Worm (Caenorhabditis elegans): ENCODE measurements around the gene daf-4.

Gene daf-4

ce11 chrIII:5588746-5589145 lies 36.2 kb upstream of the daf-4 start:
- TF ChIP-seq fkh-10 (GFP tag; optimal IDR thresholded peaks at IDR 0.05) (no peak), rnt-1 (tag; optimal IDR thresholded peaks at IDR 0.05) (no peak), hpl-2 (GFP tag; optimal IDR thresholded peaks at IDR 0.05) (no peak), aly-2 (tag; optimal IDR thresholded peaks at IDR 0.05) (peak; percentile 27), Y116A8C.19 (tag; optimal IDR thresholded peaks at IDR 0.05; ENCODE audit: borderline replicate concordance) (no peak)

ce11 chrIII:5591668-5592149 lies 33.2 kb upstream of the daf-4 start, which contains the start of the genes ddx-15 and ucr-1:
TSS of gene ddx-15 (minus strand) at chrIII:5591718.
TSS of gene ucr-1 (plus strand) at chrIII:5592135.
- TF ChIP-seq ceh-82 (tag; optimal IDR thresholded peaks at IDR 0.05) (peak; percentile 1 to 79 (median 37)), irx-1 (tag; optimal IDR thresholded peaks at IDR 0.05) (peak; percentile 42), lin-35 (GFP tag; optimal IDR thresholded peaks at IDR 0.05) (peak; percentile 82 to 85), snpc-4 (tag; optimal IDR thresholded peaks at IDR 0.05) (peak; percentile 32), efl-3 (GFP tag; optimal IDR thresholded peaks at IDR 0.05) (no peak), mep-1 (tag; optimal IDR thresholded peaks at IDR 0.05) (no peak), zag-1 (tag; optimal IDR thresholded peaks at IDR 0.05) (no peak), nhr-85 (tag) (peak; percentile 73), blmp-1 (tag; optimal IDR thresholded peaks at IDR 0.05) (no peak), nhr-77 (tag; optimal IDR thresholded peaks at IDR 0.05) (peak; percentile 51), tbx-2 (tag; optimal IDR thresholded peaks at IDR 0.05) (peak; percentile 55), nhr-90 (tag; optimal IDR thresholded peaks at IDR 0.05; ENCODE audit: poor library complexity) (peak; percentile 34), nhr-20 (tag; optimal IDR thresholded peaks at IDR 0.05) (peak; percentile 66), hpl-2 (GFP tag; optimal IDR thresholded peaks at IDR 0.05) (no peak), nhr-47 (tag; optimal IDR thresholded peaks at IDR 0.05) (peak; percentile 78), snu-23 (GFP tag; optimal IDR thresholded peaks at IDR 0.05) (peak; percentile 78), skn-1 (tag; optimal IDR thresholded peaks at IDR 0.05) (peak; percentile 39), lsy-2 (tag; optimal IDR thresholded peaks at IDR 0.05) (peak; percentile 85), egl-27 (tag; optimal IDR thresholded peaks at IDR 0.05) (no peak), unc-130 (tag; optimal IDR thresholded peaks at IDR 0.05) (peak; percentile 78), mdl-1 (tag; optimal IDR thresholded peaks at IDR 0.05) (peak in 1 of 2 experiments; percentile 46), elt-2 (tag; optimal IDR thresholded peaks at IDR 0.05) (peak; percentile 2), fkh-8 (tag; optimal IDR thresholded peaks at IDR 0.05) (peak; percentile 72), C16A3.4 (tag; optimal IDR thresholded peaks at IDR 0.05) (peak; percentile 67), fos-1 (tag; optimal IDR thresholded peaks at IDR 0.05) (peak; percentile 43), isw-1 (GFP tag; IDR thresholded peaks at IDR 0.05) (peak; percentile 76), lin-15B (tag; optimal IDR thresholded peaks at IDR 0.05) (peak; percentile 61), sptf-1 (tag; optimal IDR thresholded peaks at IDR 0.05) (no peak), unc-62 (GFP tag; optimal IDR thresholded peaks at IDR 0.05) (no peak), swsn-7 (tag; optimal IDR thresholded peaks at IDR 0.05) (peak; percentile 66), rnt-1 (tag; optimal IDR thresholded peaks at IDR 0.05) (peak; percentile 73), vab-15 (tag; optimal IDR thresholded peaks at IDR 0.05) (peak; percentile 17), dsc-1 (tag; optimal IDR thresholded peaks at IDR 0.05) (peak; percentile 45), nhr-237 (tag; optimal IDR thresholded peaks at IDR 0.05) (no peak), pag-3 (tag; optimal IDR thresholded peaks at IDR 0.05; ENCODE audit: borderline replicate concordance, insufficient read depth) (no peak), ztf-4 (tag; optimal IDR thresholded peaks at IDR 0.05) (no peak), fkh-4 (tag; optimal IDR thresholded peaks at IDR 0.05; ENCODE audit: borderline replicate concordance) (no peak), sox-4 (tag; optimal IDR thresholded peaks at IDR 0.05) (no peak), efl-1 (optimal IDR thresholded peaks at IDR 0.05) (peak; percentile 81 to 83), efl-1 (GFP tag; optimal IDR thresholded peaks at IDR 0.05 in 1 of 2) (peak; percentile 76 to 97), lin-13 (GFP tag; optimal IDR thresholded peaks at IDR 0.05) (peak; percentile 25), unc-86 (tag; optimal IDR thresholded peaks at IDR 0.05) (peak; percentile 69), jun-1 (tag; optimal IDR thresholded peaks at IDR 0.05) (peak; percentile 22), nhr-19 (GFP tag; conservative IDR thresholded peaks at IDR 0.05) (peak; percentile 65), lir-3 (tag; optimal IDR thresholded peaks at IDR 0.05; ENCODE audit: poor library complexity) (peak; percentile 39), nhr-71 (tag; optimal IDR thresholded peaks at IDR 0.05) (peak; percentile 83), dpl-1 (GFP tag; optimal IDR thresholded peaks at IDR 0.05) (peak; percentile 69 to 78 (median 72)), egl-13 (tag; optimal IDR thresholded peaks at IDR 0.05) (peak; percentile 8)

Measured in whole organism, L1 larva.